Fruit fly (Drosophila melanogaster) whole organism, prepupa: ENCODE results near the gene Syx13.

ENCODE experiments used
- Blimp-1 ChIP-seq: fragments of 200-800 bp; sonication (Bioruptor generic); optimal IDR thresholded peaks from 3 replicates; lab custom pipeline; 2017; ENCODE audit warnings: missing biosample characterization, missing genetic modification characterization, mild to moderate bottlenecking, moderate library complexity, missing genetic modification reagents
- CG10631 ChIP-seq: fragments of 200-800 bp; sonication (Bioruptor generic); optimal IDR thresholded peaks from 2 replicates; lab custom pipeline; 2016; ENCODE audit warnings: missing biosample characterization, missing genetic modification characterization
- CG10669 ChIP-seq: fragments of 200-800 bp; sonication (Bioruptor generic); optimal IDR thresholded peaks from 3 replicates; lab custom pipeline; 2018; ENCODE audit warnings: missing biosample characterization, mild to moderate bottlenecking, missing genetic modification characterization, moderate library complexity
- CG11294 ChIP-seq: fragments of 200-800 bp; sonication (Bioruptor generic); IDR thresholded peaks from 2 replicates; pipeline ENCODE4 v1.3.6; 2022; ENCODE audit warnings: missing biosample characterization, missing genetic modification characterization
- CG11902 ChIP-seq: fragments of 200-800 bp; sonication (Bioruptor generic); optimal IDR thresholded peaks from 3 replicates; lab custom pipeline; 2016; ENCODE audit warnings: missing biosample characterization, missing genetic modification characterization
- CG15336 ChIP-seq: fragments of 200-800 bp; sonication (Bioruptor generic); IDR thresholded peaks from 2 replicates; pipeline ENCODE4 v1.3.6; 2022; ENCODE audit warnings: missing biosample characterization, missing genetic modification characterization
- CG1621 ChIP-seq: fragments of 200-800 bp; sonication (Bioruptor generic); optimal IDR thresholded peaks from 3 replicates; lab custom pipeline; 2018; ENCODE audit warnings: missing biosample characterization, mild to moderate bottlenecking, missing genetic modification characterization
- CG16779 ChIP-seq: fragments of 200-800 bp; sonication (Bioruptor generic); optimal IDR thresholded peaks from 3 replicates; lab custom pipeline; 2017; ENCODE audit warnings: missing biosample characterization, mild to moderate bottlenecking, missing genetic modification characterization
- CG3032 ChIP-seq: fragments of 200-800 bp; optimal IDR thresholded peaks from 2 replicates; lab custom pipeline; 2019; ENCODE audit warnings: missing biosample characterization, mild to moderate bottlenecking, missing genetic modification characterization, moderate library complexity
- CG31627 ChIP-seq: fragments of 200-800 bp; sonication (Bioruptor generic); optimal IDR thresholded peaks from 3 replicates; lab custom pipeline; 2016; ENCODE audit warnings: missing biosample characterization, missing genetic modification characterization
- CG32006 ChIP-seq: fragments of 200-800 bp; sonication (Bioruptor generic); optimal IDR thresholded peaks from 3 replicates; lab custom pipeline; 2017; ENCODE audit warnings: missing biosample characterization, mild to moderate bottlenecking, missing genetic modification characterization
- CG34406 ChIP-seq: fragments of 200-800 bp; sonication (Bioruptor generic); optimal IDR thresholded peaks from 3 replicates; lab custom pipeline; 2016; ENCODE audit warnings: missing biosample characterization, missing genetic modification characterization
- CG3919 ChIP-seq: fragments of 200-800 bp; sonication (Bioruptor generic); optimal IDR thresholded peaks from 3 replicates; lab custom pipeline; 2016; ENCODE audit warnings: missing biosample characterization, missing genetic modification characterization
- CG4318 ChIP-seq: fragments of 200-800 bp; sonication (Bioruptor generic); optimal IDR thresholded peaks from 3 replicates; lab custom pipeline; 2017; ENCODE audit warnings: missing biosample characterization, mild to moderate bottlenecking, missing genetic modification characterization
- CG6163 ChIP-seq: fragments of 200-800 bp; sonication (Bioruptor generic); IDR thresholded peaks from 3 replicates; pipeline ENCODE4 v1.3.6; 2022; ENCODE audit warnings: missing biosample characterization, missing genetic modification characterization
- CG6276 ChIP-seq: fragments of 200-800 bp; sonication (Bioruptor generic); optimal IDR thresholded peaks from 2 replicates; lab custom pipeline; 2017; ENCODE audit warnings: missing biosample characterization, mild to moderate bottlenecking, missing genetic modification characterization
- CG6792 ChIP-seq: fragments of 200-800 bp; sonication (Bioruptor generic); optimal IDR thresholded peaks from 3 replicates; lab custom pipeline; 2016; ENCODE audit warnings: missing biosample characterization, missing genetic modification characterization
- CG6808 ChIP-seq: fragments of 200-800 bp; sonication (Bioruptor generic); optimal IDR thresholded peaks from 3 replicates; lab custom pipeline; 2017; ENCODE audit warnings: missing biosample characterization, missing genetic modification characterization, mild to moderate bottlenecking, moderate library complexity, missing genetic modification reagents
- CG6854 ChIP-seq: fragments of 200-800 bp; sonication (Bioruptor generic); optimal IDR thresholded peaks from 2 replicates; lab custom pipeline; 2017; ENCODE audit warnings: missing biosample characterization, mild to moderate bottlenecking, missing genetic modification characterization
- CG7368 ChIP-seq: fragments of 200-800 bp; sonication (Bioruptor generic); optimal IDR thresholded peaks from 3 replicates; lab custom pipeline; 2016; ENCODE audit warnings: missing biosample characterization, missing genetic modification characterization
- CG8119 ChIP-seq: fragments of 200-800 bp; sonication (Bioruptor generic); IDR thresholded peaks from 3 replicates; pipeline ENCODE4 v1.3.6; 2022; ENCODE audit warnings: missing biosample characterization, missing genetic modification characterization
- CG8632 ChIP-seq: fragments of 200-800 bp; sonication (Bioruptor generic); optimal IDR thresholded peaks from 3 replicates; lab custom pipeline; 2016; ENCODE audit warnings: missing biosample characterization, missing genetic modification characterization
- CG9139 ChIP-seq: fragments of 200-800 bp; sonication (Bioruptor generic); optimal IDR thresholded peaks from 3 replicates; lab custom pipeline; 2017; ENCODE audit warnings: missing biosample characterization, mild to moderate bottlenecking, missing genetic modification characterization
- Eip78C ChIP-seq: fragments of 200-800 bp; sonication (Bioruptor generic); peaks from one replicate; lab custom pipeline; 2016; ENCODE audit warnings: missing biosample characterization, missing genetic modification characterization
- Eip93F ChIP-seq: fragments of 200-800 bp; sonication (Bioruptor generic); optimal IDR thresholded peaks from 2 replicates; lab custom pipeline; 2016; ENCODE audit warnings: missing biosample characterization, mild to moderate bottlenecking, missing genetic modification characterization
- Ets21C ChIP-seq: fragments of 200-800 bp; sonication (Bioruptor generic); optimal IDR thresholded peaks from 3 replicates; lab custom pipeline; 2016; ENCODE audit warnings: missing biosample characterization, missing genetic modification characterization
- Ets96B ChIP-seq: fragments of 200-800 bp; optimal IDR thresholded peaks from 2 replicates; lab custom pipeline; 2019; ENCODE audit warnings: missing biosample characterization, mild to moderate bottlenecking, missing genetic modification characterization, moderate library complexity
- Hr38 ChIP-seq: sonication (Bioruptor generic); optimal IDR thresholded peaks from 2 replicates; lab custom pipeline; 2016; ENCODE audit warnings: missing biosample characterization, missing genetic modification characterization
- Hr39 ChIP-seq: fragments of 200-800 bp; sonication (Bioruptor generic); optimal IDR thresholded peaks from 2 replicates; lab custom pipeline; 2016; ENCODE audit warnings: missing biosample characterization, missing genetic modification characterization
- Hr4 ChIP-seq: fragments of 200-800 bp; sonication (Bioruptor generic); optimal IDR thresholded peaks from 3 replicates; lab custom pipeline; 2016; ENCODE audit warnings: missing biosample characterization, missing genetic modification characterization
- Lpt ChIP-seq: fragments of 200-800 bp; sonication (Bioruptor generic); optimal IDR thresholded peaks from 3 replicates; lab custom pipeline; 2016; ENCODE audit warnings: missing biosample characterization, missing genetic modification characterization
- Met ChIP-seq: fragments of 200-800 bp; sonication (Bioruptor generic); optimal IDR thresholded peaks from 3 replicates; lab custom pipeline; 2016; ENCODE audit warnings: missing biosample characterization, missing genetic modification characterization
- OdsH ChIP-seq: fragments of 200-800 bp; sonication (Bioruptor generic); optimal IDR thresholded peaks from 3 replicates; lab custom pipeline; 2016; ENCODE audit warnings: missing biosample characterization, missing genetic modification characterization
- Smox ChIP-seq: fragments of 200-800 bp; sonication (Bioruptor generic); optimal IDR thresholded peaks from 3 replicates; lab custom pipeline; 2016; ENCODE audit warnings: missing biosample characterization, missing genetic modification characterization
- Sox102F ChIP-seq: fragments of 200-800 bp; sonication (Bioruptor generic); optimal IDR thresholded peaks from 2 replicates; lab custom pipeline; 2016; ENCODE audit warnings: missing biosample characterization, mild to moderate bottlenecking, missing genetic modification characterization
- Sox14 ChIP-seq: fragments of 200-800 bp; sonication (Bioruptor generic); optimal IDR thresholded peaks from 3 replicates; lab custom pipeline; 2016; ENCODE audit warnings: missing biosample characterization, missing genetic modification characterization
- Sox15 ChIP-seq: fragments of 200-800 bp; sonication (Bioruptor generic); optimal IDR thresholded peaks from 3 replicates; lab custom pipeline; 2016; ENCODE audit warnings: missing biosample characterization, missing genetic modification characterization
- achi ChIP-seq: fragments of 200-800 bp; sonication (Bioruptor generic); optimal IDR thresholded peaks from 3 replicates; lab custom pipeline; 2016; ENCODE audit warnings: missing biosample characterization, missing genetic modification characterization
- acj6 ChIP-seq: fragments of 200-800 bp; sonication (Bioruptor generic); optimal IDR thresholded peaks from 3 replicates; lab custom pipeline; 2016; ENCODE audit warnings: missing biosample characterization, missing genetic modification characterization
- cyc ChIP-seq: fragments of 200-800 bp; sonication (Bioruptor generic); optimal IDR thresholded peaks from 3 replicates; lab custom pipeline; 2016; ENCODE audit warnings: missing biosample characterization, missing genetic modification characterization
- dsx ChIP-seq: fragments of 200-800 bp; optimal IDR thresholded peaks from 3 replicates; lab custom pipeline; 2019; ENCODE audit warnings: missing biosample characterization, mild to moderate bottlenecking, missing genetic modification characterization, moderate library complexity; ENCODE audit not compliant: poor library complexity, severe bottlenecking
- eg ChIP-seq: fragments of 200-800 bp; sonication (Bioruptor generic); IDR thresholded peaks from 3 replicates; pipeline ENCODE4 v1.3.6; 2022; ENCODE audit warnings: missing biosample characterization, missing genetic modification characterization
- esn ChIP-seq: fragments of 200-800 bp; sonication (Bioruptor generic); optimal IDR thresholded peaks from 2 replicates; lab custom pipeline; 2016; ENCODE audit warnings: missing biosample characterization, mild to moderate bottlenecking, missing genetic modification characterization, moderate library complexity
- fd59A ChIP-seq: fragments of 200-800 bp; sonication (Bioruptor generic); optimal IDR thresholded peaks from 2 replicates; lab custom pipeline; 2017; ENCODE audit warnings: missing biosample characterization, mild to moderate bottlenecking, missing genetic modification characterization, missing genetic modification reagents
- fd85E ChIP-seq: fragments of 200-800 bp; sonication (Bioruptor generic); optimal IDR thresholded peaks from 3 replicates; lab custom pipeline; 2016; ENCODE audit warnings: missing biosample characterization, missing genetic modification characterization
- fkh ChIP-seq: fragments of 200-800 bp; sonication (Bioruptor generic); optimal IDR thresholded peaks from 3 replicates; lab custom pipeline; 2017; ENCODE audit warnings: missing biosample characterization, mild to moderate bottlenecking, missing genetic modification characterization, moderate library complexity
- pdm3 ChIP-seq: fragments of 200-800 bp; sonication (Bioruptor generic); optimal IDR thresholded peaks from 3 replicates; lab custom pipeline; 2016; ENCODE audit warnings: missing biosample characterization, missing genetic modification characterization
- ss ChIP-seq, 2 experiments: fragments of 200-800 bp; sonication (Bioruptor generic); optimal IDR thresholded peaks; 2 replicates in 1 of 2; 3 replicates in 1 of 2; lab custom pipeline; 2017 to 2018; ENCODE audit warnings: mild to moderate bottlenecking in 2 of 2, missing biosample characterization in 2 of 2, missing genetic modification characterization in 2 of 2, moderate library complexity in 1 of 2
- topi ChIP-seq: fragments of 200-800 bp; sonication (Bioruptor generic); optimal IDR thresholded peaks from 3 replicates; lab custom pipeline; 2016; ENCODE audit warnings: missing biosample characterization, missing genetic modification characterization
- vri ChIP-seq: fragments of 200-800 bp; sonication (Bioruptor generic); optimal IDR thresholded peaks from 3 replicates; lab custom pipeline; 2016; ENCODE audit warnings: missing biosample characterization, mild to moderate bottlenecking, missing genetic modification characterization

Syx13 gene

dm6 chr3L:13041292-13042067 lies 2.8 kb upstream of the Syx13 start, which contains the start of gene RpS4:
RpS4 (plus strand) TSS chr3L:13041756.
- TF ChIP-seq acj6 (GFP tag; lab: Kevin White, UChicago) (peak; percentile 65), CG10669 (GFP tag; lab: Kevin White, UChicago) (peak; percentile 75), CG15336 (GFP tag; lab: Robert Waterston, UW) (peak; percentile 65), Lpt (no peak), ss (GFP tag; optimal IDR thresholded peaks at IDR 0.05; lab: Kevin White, UChicago) (peak; percentile 89 to 95), fd85E (GFP tag; lab: Kevin White, UChicago) (peak; percentile 89), CG6792 (GFP tag; lab: Kevin White, UChicago) (peak; percentile 71), Blimp-1 (GFP tag; lab: Kevin White, UChicago) (peak; percentile 79), fd59A (GFP tag; lab: Kevin White, UChicago) (peak; percentile 69), Eip78C (GFP tag; lab: Kevin White, UChicago) (peak; percentile 96), CG31627 (GFP tag; lab: Kevin White, UChicago) (peak; percentile 83), CG16779 (tag; lab: Kevin White, UChicago) (peak; percentile 91), Sox15 (GFP tag; lab: Kevin White, UChicago) (no peak), Met (GFP tag; lab: Kevin White, UChicago) (peak; percentile 86), CG3032 (tag; lab: Kevin White, UChicago) (peak; percentile 69), esn (GFP tag; lab: Kevin White, UChicago) (peak; percentile 88), OdsH (GFP tag; lab: Kevin White, UChicago) (peak; percentile 76), CG6808 (peak; percentile 79), CG10631 (GFP tag; lab: Kevin White, UChicago) (peak; percentile 55), CG3919 (GFP tag; lab: Kevin White, UChicago) (peak; percentile 94), CG7368 (GFP tag; lab: Kevin White, UChicago) (peak; percentile 85), Ets21C (GFP tag; lab: Kevin White, UChicago) (peak; percentile 64), CG11902 (GFP tag; lab: Kevin White, UChicago) (peak; percentile 68), Eip93F (GFP tag; lab: Kevin White, UChicago) (no peak), eg (peak; percentile 84), CG9139 (peak; percentile 93), Hr39 (GFP tag; lab: Kevin White, UChicago) (peak; percentile 79), Sox14 (GFP tag; lab: Kevin White, UChicago) (peak; percentile 60), CG8119 (GFP tag; lab: Robert Waterston, UW) (peak; percentile 50; the same call in 2 of the 3 replicates), Hr38 (GFP tag; lab: Kevin White, UChicago) (no peak), CG4318 (GFP tag; lab: Kevin White, UChicago) (no peak), cyc (GFP tag; lab: Kevin White, UChicago) (peak; percentile 84), vri (GFP tag; lab: Kevin White, UChicago) (peak; percentile 86), CG8632 (GFP tag; lab: Kevin White, UChicago) (peak; percentile 74), CG1621 (tag; lab: Kevin White, UChicago) (peak; percentile 88), Ets96B (tag; lab: Kevin White, UChicago) (peak; percentile 59), pdm3 (GFP tag; lab: Kevin White, UChicago) (peak; percentile 83), CG6276 (GFP tag; lab: Kevin White, UChicago) (no peak), Sox102F (GFP tag; lab: Kevin White, UChicago) (peak; percentile 88), CG11294 (GFP tag; lab: Robert Waterston, UW) (peak; percentile 36; the same call in 1 of the 2 replicates), Hr4 (GFP tag; lab: Kevin White, UChicago) (no peak), CG32006 (peak; percentile 34), CG6854 (GFP tag; lab: Kevin White, UChicago) (peak; percentile 99), CG6163 (peak; percentile 90), fkh (GFP tag; lab: Kevin White, UChicago) (peak; percentile 79), achi (GFP tag; lab: Kevin White, UChicago) (peak; percentile 75), topi (peak; percentile 82), Smox (GFP tag; lab: Kevin White, UChicago) (peak; percentile 70), CG34406 (GFP tag; lab: Kevin White, UChicago) (peak; percentile 82), dsx (peak; percentile 67)
